Fruit fly (Drosophila melanogaster) whole organism, embryonic: ENCODE measurements around the gene Alp4.
A peak's percentile ranks its signal among the peaks of the same experiment; 100 is the strongest.

Experiments used
- Awh ChIP-seq: fragments of 200-800 bp; sonication (Bioruptor generic); IDR thresholded peaks from 2 replicates; pipeline ENCODE4, ENCODE4 v1.3.6; 2022; ENCODE audit warnings: missing biosample characterization, missing genetic modification characterization
- BEAF-32 ChIP-seq: fragments of 200-800 bp; sonication (Bioruptor generic); optimal IDR thresholded peaks from 3 replicates; lab custom pipeline; 2017; ENCODE audit warnings: missing biosample characterization, missing genetic modification characterization, mild to moderate bottlenecking, moderate library complexity, missing genetic modification reagents
- CG10147 ChIP-seq: fragments of 200-800 bp; sonication (Bioruptor generic); optimal IDR thresholded peaks from 2 replicates; lab custom pipeline; 2019; ENCODE audit warnings: missing biosample characterization, mild to moderate bottlenecking, missing genetic modification characterization, moderate library complexity
- CG11723 ChIP-seq: fragments of 200-800 bp; sonication (Bioruptor generic); optimal IDR thresholded peaks from 2 replicates; lab custom pipeline; 2017; ENCODE audit warnings: missing biosample characterization, mild to moderate bottlenecking, missing genetic modification characterization
- CG12104 ChIP-seq: fragments of 200-800 bp; sonication (Bioruptor generic); optimal IDR thresholded peaks from 3 replicates; lab custom pipeline; 2016; ENCODE audit warnings: missing biosample characterization, missing genetic modification characterization
- CG12942 ChIP-seq: fragments of 200-800 bp; sonication (Bioruptor generic); optimal IDR thresholded peaks from 3 replicates; lab custom pipeline; 2016; ENCODE audit warnings: missing biosample characterization, missing genetic modification characterization
- CG14667 ChIP-seq: fragments of 200-800 bp; sonication (Bioruptor generic); IDR thresholded peaks from 2 replicates; pipeline ENCODE4 v1.3.6; 2022; ENCODE audit warnings: missing biosample characterization, missing genetic modification characterization
- CG14860 ChIP-seq: fragments of 200-800 bp; sonication (Bioruptor generic); IDR thresholded peaks from 3 replicates; pipeline ENCODE4 v1.3.6; 2022; ENCODE audit warnings: missing biosample characterization, missing genetic modification characterization; ENCODE audit not compliant: partially characterized antibody
- CG15011 ChIP-seq: fragments of 200-800 bp; sonication (Bioruptor generic); optimal IDR thresholded peaks from 3 replicates; lab custom pipeline; 2018; ENCODE audit warnings: missing biosample characterization, mild to moderate bottlenecking, missing genetic modification characterization
- CG15514 ChIP-seq: fragments of 200-800 bp; sonication (Bioruptor generic); optimal IDR thresholded peaks from 3 replicates; lab custom pipeline; 2017; ENCODE audit warnings: missing biosample characterization, missing genetic modification characterization, mild to moderate bottlenecking, moderate library complexity, missing genetic modification reagents
- CG1603 ChIP-seq: fragments of 200-800 bp; sonication (Bioruptor generic); optimal IDR thresholded peaks from 2 replicates; lab custom pipeline; 2019; ENCODE audit warnings: missing biosample characterization, mild to moderate bottlenecking, missing genetic modification characterization, moderate library complexity
- CG16779 ChIP-seq: fragments of 200-800 bp; sonication (Bioruptor generic); IDR thresholded peaks from 2 replicates; pipeline ENCODE4 v1.3.6; 2022; ENCODE audit warnings: missing biosample characterization, missing genetic modification characterization
- CG17328 ChIP-seq: fragments of 200-800 bp; sonication (Bioruptor generic); IDR thresholded peaks from 2 replicates; pipeline ENCODE4 v1.3.6; 2022; ENCODE audit warnings: missing biosample characterization, missing genetic modification characterization
- CG2678 ChIP-seq: fragments of 200-800 bp; sonication (Bioruptor generic); optimal IDR thresholded peaks from 3 replicates; lab custom pipeline; 2019; ENCODE audit warnings: missing biosample characterization, mild to moderate bottlenecking, missing genetic modification characterization, moderate library complexity
- CG30403 ChIP-seq: fragments of 200-800 bp; sonication (Bioruptor generic); optimal IDR thresholded peaks from 3 replicates; lab custom pipeline; 2016; ENCODE audit warnings: missing biosample characterization, missing genetic modification characterization
- CG31388 ChIP-seq: fragments of 200-800 bp; sonication (Bioruptor generic); optimal IDR thresholded peaks from 2 replicates; lab custom pipeline; 2016; ENCODE audit warnings: missing biosample characterization, missing genetic modification characterization
- CG32532 ChIP-seq: fragments of 200-800 bp; sonication (Bioruptor generic); IDR thresholded peaks from 2 replicates; pipeline ENCODE4 v1.3.6; 2022; ENCODE audit warnings: missing biosample characterization, missing genetic modification characterization
- CG3407 ChIP-seq: fragments of 200-800 bp; sonication (Bioruptor generic); optimal IDR thresholded peaks from 2 replicates; lab custom pipeline; 2018; ENCODE audit warnings: missing biosample characterization, mild to moderate bottlenecking, missing genetic modification characterization
- CG8281 ChIP-seq: fragments of 200-800 bp; sonication (Bioruptor generic); optimal IDR thresholded peaks from 2 replicates; lab custom pipeline; 2018; ENCODE audit warnings: missing biosample characterization, mild to moderate bottlenecking, missing genetic modification characterization, moderate library complexity
- CG8924 ChIP-seq: fragments of 200-800 bp; optimal IDR thresholded peaks from 3 replicates; lab custom pipeline; 2019; ENCODE audit warnings: missing biosample characterization, mild to moderate bottlenecking, missing genetic modification characterization, moderate library complexity
- CG9876 ChIP-seq: fragments of 200-800 bp; sonication (Bioruptor generic); optimal IDR thresholded peaks from 2 replicates; lab custom pipeline; 2016; ENCODE audit warnings: missing biosample characterization, missing genetic modification characterization
- Dfd ChIP-seq, 2 experiments: fragments of >200 bp; optimal IDR thresholded peaks; 2 replicates each; lab custom pipeline; 2017; ENCODE audit warnings: missing biosample characterization in 2 of 2, missing genetic modification characterization in 2 of 2
- E2f2 ChIP-seq: fragments of 200-800 bp; sonication (Bioruptor generic); IDR thresholded peaks from 2 replicates; pipeline ENCODE4 v1.3.6; 2022; ENCODE audit warnings: missing biosample characterization, missing genetic modification characterization
- ERR ChIP-seq: fragments of 200-800 bp; sonication (Bioruptor generic); optimal IDR thresholded peaks from 2 replicates; lab custom pipeline; 2016; ENCODE audit warnings: missing biosample characterization, missing genetic modification characterization
- GATAe ChIP-seq: fragments of 200-800 bp; sonication (Bioruptor generic); conservative IDR thresholded peaks from 2 replicates; pipeline ENCODE4 v1.3.6; 2022; ENCODE audit warnings: missing biosample characterization, missing genetic modification characterization
- Gug ChIP-seq: fragments of 200-800 bp; sonication (Bioruptor generic); IDR thresholded peaks from 4 replicates; pipeline ENCODE4 v1.3.6; 2022; ENCODE audit warnings: missing biosample characterization, missing genetic modification characterization
- HHEX ChIP-seq: fragments of 200-800 bp; sonication (Bioruptor generic); optimal IDR thresholded peaks from 3 replicates; lab custom pipeline; 2017; ENCODE audit warnings: missing biosample characterization, mild to moderate bottlenecking, missing genetic modification characterization, missing genetic modification reagents
- HLH3B ChIP-seq: fragments of 200-800 bp; sonication (Bioruptor generic); IDR thresholded peaks from 2 replicates; pipeline ENCODE4 v1.3.6; 2022; ENCODE audit warnings: missing biosample characterization, missing genetic modification characterization
- Lim3 ChIP-seq: fragments of 200-800 bp; sonication (Bioruptor generic); IDR thresholded peaks from 2 replicates; pipeline ENCODE4 v1.3.6; 2022; ENCODE audit warnings: missing biosample characterization, missing genetic modification characterization
- MTF-1 ChIP-seq: fragments of 200-800 bp; sonication (Bioruptor generic); optimal IDR thresholded peaks from 2 replicates; lab custom pipeline; 2018; ENCODE audit warnings: missing biosample characterization, mild to moderate bottlenecking, missing genetic modification characterization, borderline replicate concordance
- Ssrp ChIP-seq: fragments of 200-800 bp; sonication (Bioruptor generic); optimal IDR thresholded peaks from 2 replicates; lab custom pipeline; 2018; ENCODE audit warnings: missing biosample characterization, mild to moderate bottlenecking, missing genetic modification characterization, moderate library complexity
- TFAM ChIP-seq: fragments of 200-800 bp; sonication (Bioruptor generic); optimal IDR thresholded peaks from 2 replicates; lab custom pipeline; 2017; ENCODE audit warnings: missing biosample characterization, missing genetic modification characterization, inconsistent platforms
- Taf1 ChIP-seq: fragments of 200-800 bp; sonication (Bioruptor generic); IDR thresholded peaks from 2 replicates; pipeline ENCODE4 v1.3.6; 2022; ENCODE audit warnings: missing biosample characterization, missing genetic modification characterization
- croc ChIP-seq: fragments of 200-800 bp; sonication (Bioruptor generic); conservative IDR thresholded peaks from 3 replicates; pipeline ENCODE4 v1.3.6; 2022; ENCODE audit warnings: missing biosample characterization, missing genetic modification characterization
- dimm ChIP-seq: fragments of 200-800 bp; sonication (Bioruptor generic); IDR thresholded peaks from 2 replicates; pipeline ENCODE4 v1.3.6; 2022; ENCODE audit warnings: missing biosample characterization, missing genetic modification characterization
- dm ChIP-seq: fragments of 200-800 bp; sonication (Bioruptor generic); optimal IDR thresholded peaks from 3 replicates; lab custom pipeline; 2016; ENCODE audit warnings: missing biosample characterization, missing genetic modification characterization
- esg ChIP-seq: fragments of 200-800 bp; sonication (Bioruptor generic); conservative IDR thresholded peaks from 2 replicates; pipeline ENCODE4 v1.3.6; 2022; ENCODE audit warnings: missing biosample characterization, missing genetic modification characterization
- gsb-n ChIP-seq: fragments of 200-800 bp; sonication (Bioruptor generic); optimal IDR thresholded peaks from 3 replicates; lab custom pipeline; 2018; ENCODE audit warnings: missing biosample characterization, mild to moderate bottlenecking, missing genetic modification characterization
- inv ChIP-seq: fragments of 200-800 bp; sonication (Bioruptor generic); IDR thresholded peaks from 2 replicates; pipeline ENCODE4 v1.3.6; 2022; ENCODE audit warnings: missing biosample characterization, missing genetic modification characterization; ENCODE audit not compliant: partially characterized antibody
- kah ChIP-seq: fragments of 200-800 bp; sonication (Bioruptor generic); optimal IDR thresholded peaks from 2 replicates; lab custom pipeline; 2018; ENCODE audit warnings: missing biosample characterization, mild to moderate bottlenecking, missing genetic modification characterization
- mam ChIP-seq: fragments of 200-800 bp; sonication (Bioruptor generic); optimal IDR thresholded peaks from 3 replicates; lab custom pipeline; 2016; ENCODE audit warnings: missing biosample characterization, missing genetic modification characterization
- p53 ChIP-seq: fragments of 200-800 bp; sonication (Bioruptor generic); optimal IDR thresholded peaks from 2 replicates; lab custom pipeline; 2016; ENCODE audit warnings: missing biosample characterization, missing genetic modification characterization
- pb ChIP-seq: fragments of 200-800 bp; sonication (Bioruptor generic); optimal IDR thresholded peaks from 3 replicates; lab custom pipeline; 2016; ENCODE audit warnings: missing biosample characterization, missing genetic modification characterization
- repo ChIP-seq: fragments of 200-800 bp; sonication (Bioruptor generic); optimal IDR thresholded peaks from 2 replicates; lab custom pipeline; 2016; ENCODE audit warnings: missing biosample characterization, missing genetic modification characterization
- schlank ChIP-seq: fragments of 200-800 bp; sonication (Bioruptor generic); optimal IDR thresholded peaks from 2 replicates; lab custom pipeline; 2018; ENCODE audit warnings: missing biosample characterization, mild to moderate bottlenecking, missing genetic modification characterization
- slbo ChIP-seq: fragments of 200-800 bp; sonication (Bioruptor generic); IDR thresholded peaks from 2 replicates; pipeline ENCODE4 v1.3.6; 2022; ENCODE audit warnings: missing biosample characterization, missing genetic modification characterization
- ttk ChIP-seq: fragments of 200-800 bp; sonication (Bioruptor generic); IDR thresholded peaks from 2 replicates; pipeline ENCODE4 v2.1.2; 2022; ENCODE audit warnings: missing biosample characterization, missing genetic modification characterization
- vfl ChIP-seq: fragments of 200-800 bp; sonication (Bioruptor generic); optimal IDR thresholded peaks from 2 replicates; lab custom pipeline; 2016; ENCODE audit warnings: missing biosample characterization, missing genetic modification characterization
- zfh2 ChIP-seq: fragments of 200-800 bp; sonication (Bioruptor generic); optimal IDR thresholded peaks from 2 replicates; lab custom pipeline; 2016; ENCODE audit warnings: missing biosample characterization, missing genetic modification characterization

The Alp4 gene

DNA sequence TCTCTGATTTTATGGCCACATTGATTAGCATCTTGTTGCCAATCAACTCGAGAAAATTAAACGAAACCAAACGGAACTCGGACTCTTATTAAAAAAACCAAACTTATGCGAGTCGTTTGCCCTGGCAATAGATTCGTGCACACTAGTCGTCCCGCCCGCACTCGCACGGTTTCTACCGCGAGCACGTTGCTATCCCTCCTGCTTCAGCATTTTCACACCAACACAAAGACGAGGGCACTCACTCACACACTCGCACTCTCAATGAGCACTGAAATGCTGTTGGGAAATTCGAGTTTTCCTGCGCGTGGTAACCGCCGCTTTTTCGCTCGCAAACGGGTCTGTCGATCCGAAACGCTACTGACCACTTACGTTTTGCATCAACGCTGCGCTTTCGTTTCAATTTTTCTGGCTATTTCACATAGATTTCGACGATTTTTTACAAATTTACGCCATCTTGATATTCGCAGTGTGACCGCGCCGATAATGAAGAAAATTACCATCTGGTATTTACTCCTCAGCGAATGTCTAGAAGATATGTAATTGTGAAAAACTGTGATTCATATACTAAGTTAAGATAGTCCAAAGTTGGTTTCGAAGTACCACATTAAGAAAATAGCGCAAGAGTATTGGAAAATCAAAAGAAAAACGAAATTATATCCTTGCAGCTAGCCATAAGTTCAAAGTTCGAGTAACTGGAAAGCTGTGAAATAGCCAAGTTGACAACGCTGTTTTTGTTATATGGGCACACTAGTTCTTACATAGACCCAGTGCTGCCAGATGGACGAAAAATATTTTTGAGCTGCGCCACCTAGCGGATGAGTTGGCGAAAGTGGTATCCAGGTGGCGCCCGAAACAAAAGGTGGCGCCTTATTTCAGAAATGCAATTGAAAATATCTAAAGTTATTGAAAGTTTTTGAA is 12.2 kb downstream of the Alp4 start, which contains the start of gene dco (continued):
- TF ChIP-seq CG2678 (tag; lab: Kevin White, UChicago) (peak; percentile 27), slbo (GFP tag; lab: Robert Waterston, UW) (peak; percentile 95), CG8281 (tag; lab: Kevin White, UChicago) (no peak), CG14860 (GFP tag; lab: Robert Waterston, UW) (no peak), dm (GFP tag; lab: Kevin White, UChicago) (peak; percentile 57), gsb-n (no peak), CG3407 (peak; percentile 34), CG8924 (tag; lab: Kevin White, UChicago) (peak; percentile 59), CG9876 (peak; percentile 91), CG17328 (GFP tag; lab: Robert Waterston, UW) (peak; percentile 69), HHEX (GFP tag; lab: Kevin White, UChicago) (peak; percentile 67), p53 (GFP tag; lab: Kevin White, UChicago) (peak; percentile 12), BEAF-32 (peak; percentile 41), MTF-1 (GFP tag; lab: Kevin White, UChicago) (peak; percentile 80), inv (GFP tag; lab: Robert Waterston, UW) (0 out of 2 replicates have a peak, but pooled peaks have one; percentile 25), CG31388 (GFP tag; lab: Kevin White, UChicago) (peak; percentile 42), CG1603 (tag; lab: Kevin White, UChicago) (peak; percentile 67), vfl (GFP tag; lab: Kevin White, UChicago) (peak; percentile 5), ttk (GFP tag; lab: Robert Waterston, UW) (peak; percentile 77; the same call in 1 of the 2 replicates), repo (GFP tag; lab: Kevin White, UChicago) (peak; percentile 67), dimm (GFP tag; lab: Robert Waterston, UW) (no peak), GATAe (no peak), ERR (GFP tag; lab: Kevin White, UChicago) (peak; percentile 21), CG16779 (GFP tag; lab: Robert Waterston, UW) (0 out of 2 replicates have a peak, but pooled peaks have one; percentile 41), E2f2 (GFP tag; lab: Robert Waterston, UW) (peak; percentile 54), CG15514 (GFP tag; lab: Kevin White, UChicago) (peak; percentile 61), Taf1 (peak; percentile 63), Awh (GFP tag; lab: Robert Waterston, UW) (peak; percentile 65), HLH3B (GFP tag; lab: Robert Waterston, UW) (peak; percentile 82), schlank (tag; lab: Kevin White, UChicago) (no peak), esg (GFP tag; lab: Robert Waterston, UW) (peak; percentile 30), zfh2 (GFP tag; lab: Kevin White, UChicago) (peak; percentile 55), mam (peak; percentile 85), CG12104 (GFP tag; lab: Kevin White, UChicago) (peak; percentile 57), CG32532 (GFP tag; lab: Robert Waterston, UW) (peak; percentile 96), Lim3 (GFP tag; lab: Robert Waterston, UW) (no peak), pb (peak; percentile 13), croc (peak; percentile 54; the same call in 2 of the 3 replicates), CG10147 (GFP tag; lab: Kevin White, UChicago) (peak; percentile 5), Dfd (GFP tag; optimal IDR thresholded peaks at IDR 0.05; lab: Kevin White, UChicago) (no peak), Ssrp (tag; lab: Kevin White, UChicago) (peak; percentile 18), CG30403 (peak; percentile 83), kah (GFP tag; lab: Kevin White, UChicago) (no peak), CG12942 (peak; percentile 24), Gug (peak; percentile 93), CG14667 (GFP tag; lab: Robert Waterston, UW) (peak; percentile 88), CG15011 (GFP tag; lab: Kevin White, UChicago) (no peak), TFAM (peak; percentile 19), CG11723 (GFP tag; lab: Kevin White, UChicago) (peak; percentile 4)
